Fruit fly (Drosophila melanogaster): ENCODE data around the gene Bace.

dm6 chr2L:8528318-8528717 is 32.2 kb upstream of the Bace start, which contains the start of the genes lmgA and lmgB:
- no peak for TF ChIP-seq ey (GFP tag; optimal IDR thresholded peaks at IDR 0.05)
- TF ChIP-seq Hr78 (GFP tag; optimal IDR thresholded peaks at IDR 0.05) = no peak
- TF ChIP-seq foxo (GFP tag; optimal IDR thresholded peaks at IDR 0.05) = peak in 1 of 2 experiments; percentile 68
- no peak for TF ChIP-seq dsf (GFP tag; optimal IDR thresholded peaks at IDR 0.05; ENCODE audit: borderline replicate concordance)
- peak; percentile 14 for TF ChIP-seq HLH106 (tag; optimal IDR thresholded peaks at IDR 0.05)
- no peak for TF ChIP-seq Abd-B (GFP tag; optimal IDR thresholded peaks at IDR 0.05)
- no peak for TF ChIP-seq Myc (optimal IDR thresholded peaks at IDR 0.05)
- no peak for TF ChIP-seq lola (GFP tag; optimal IDR thresholded peaks at IDR 0.05)
- no peak for TF ChIP-seq pan (optimal IDR thresholded peaks at IDR 0.05)
- TF ChIP-seq psq (GFP tag; optimal IDR thresholded peaks at IDR 0.05) = no peak
- no peak for TF ChIP-seq br (GFP tag; optimal IDR thresholded peaks at IDR 0.05)
- TF ChIP-seq woc (GFP tag; optimal IDR thresholded peaks at IDR 0.05) = no peak
- TF ChIP-seq h (GFP tag; optimal IDR thresholded peaks at IDR 0.05) = peak; percentile 42

Data from whole organism, wandering third instar larva.